Worm (Caenorhabditis elegans): ENCODE data around the gene T13H5.8.

ce11 chrII:8531181-8531759, 13.0 kb downstream of the T13H5.8 start, which contains the start of gene gldi-7:
- no peak for TF ChIP-seq daf-16 (GFP tag; optimal IDR thresholded peaks at IDR 0.05)
- no peak for TF ChIP-seq daf-16 (tag; optimal IDR thresholded peaks at IDR 0.05)
- TF ChIP-seq zag-1 (tag; optimal IDR thresholded peaks at IDR 0.05) = no peak
- TF ChIP-seq nhr-11 (tag; optimal IDR thresholded peaks at IDR 0.05) = no peak
- no peak for TF ChIP-seq nhr-28 (tag; optimal IDR thresholded peaks at IDR 0.05)
